Worm (Caenorhabditis elegans) whole organism, midembryonic: ENCODE results near the gene F27E5.7.
A peak's percentile ranks its signal among the peaks of the same experiment; 100 is the strongest.

Experiments used
- T22C8.4 ChIP-seq: fragments of 200-800 bp; sonication (Bioruptor generic); IDR thresholded peaks from 2 replicates; pipeline ENCODE4 v1.3.6; 2022; ENCODE audit warnings: missing genetic modification characterization, missing compliant biosample characterization
- cog-1 ChIP-seq: sonication (generic microtip); optimal IDR thresholded peaks from 2 replicates; lab custom pipeline; 2016; ENCODE audit warnings: missing genetic modification characterization, missing compliant biosample characterization
- flt-1 ChIP-seq: fragments of 200-800 bp; sonication (Bioruptor generic); IDR thresholded peaks from 2 replicates; pipeline ENCODE4 v1.3.6; 2022; ENCODE audit warnings: missing genetic modification characterization, missing compliant biosample characterization
- klf-2 ChIP-seq: fragments of 200-800 bp; sonication (Bioruptor generic); conservative IDR thresholded peaks from 2 replicates; pipeline ENCODE4 v1.3.6; 2022; ENCODE audit warnings: missing genetic modification reagents, missing genetic modification characterization, missing compliant biosample characterization
- med-1 ChIP-seq: sonication (generic microtip); optimal IDR thresholded peaks from 2 replicates; lab custom pipeline; 2017; ENCODE audit warnings: missing genetic modification characterization, mild to moderate bottlenecking, missing compliant biosample characterization, antibody characterized with exemption, missing genetic modification reagents; ENCODE audit not compliant: insufficient read depth
- ref-1 ChIP-seq: fragments of 200-800 bp; sonication (Bioruptor generic); conservative IDR thresholded peaks from 2 replicates; pipeline ENCODE4 v1.3.6; 2022; ENCODE audit warnings: missing genetic modification reagents, missing genetic modification characterization, missing compliant biosample characterization
- tab-1 ChIP-seq: fragments of 200-800 bp; sonication (Bioruptor generic); IDR thresholded peaks from 2 replicates; pipeline ENCODE4 v1.3.6; 2022; ENCODE audit warnings: missing genetic modification characterization, missing compliant biosample characterization
- ztf-23 ChIP-seq: fragments of 200-800 bp; sonication (Bioruptor generic); IDR thresholded peaks from 2 replicates; pipeline ENCODE4 v1.3.6; 2022; ENCODE audit warnings: missing genetic modification reagents, missing genetic modification characterization, missing compliant biosample characterization
- ztf-29 ChIP-seq: fragments of 200-800 bp; sonication (Bioruptor generic); IDR thresholded peaks from 2 replicates; pipeline ENCODE4 v1.3.6; 2022; ENCODE audit warnings: missing genetic modification reagents, missing genetic modification characterization, missing compliant biosample characterization

The F27E5.7 gene

DNA sequence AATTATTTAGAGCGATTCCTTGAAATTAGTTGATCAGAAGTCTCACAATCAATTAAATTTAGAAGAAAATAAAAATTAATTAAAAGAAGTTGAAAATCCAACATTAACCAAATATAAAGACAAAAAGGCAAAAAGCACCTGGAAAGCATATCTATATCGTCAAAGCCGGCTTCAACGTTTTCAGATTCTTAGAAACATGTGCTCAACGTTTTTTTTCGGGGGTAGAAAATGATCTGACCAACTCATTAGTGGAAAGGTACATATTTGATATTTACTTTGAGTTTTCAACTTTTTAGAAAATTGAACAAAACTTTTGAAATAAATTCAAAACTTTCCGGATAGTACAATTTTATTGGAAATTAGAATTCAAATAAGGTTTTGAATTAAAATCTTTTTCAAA, 10.3 kb downstream of the F27E5.7 start:
- TF ChIP-seq ztf-29 (GFP tag; lab: Robert Waterston, UW) (no peak), T22C8.4 (GFP tag; lab: Robert Waterston, UW) (no peak), cog-1 (tag; lab: Kevin White, UChicago) (no peak)

DNA sequence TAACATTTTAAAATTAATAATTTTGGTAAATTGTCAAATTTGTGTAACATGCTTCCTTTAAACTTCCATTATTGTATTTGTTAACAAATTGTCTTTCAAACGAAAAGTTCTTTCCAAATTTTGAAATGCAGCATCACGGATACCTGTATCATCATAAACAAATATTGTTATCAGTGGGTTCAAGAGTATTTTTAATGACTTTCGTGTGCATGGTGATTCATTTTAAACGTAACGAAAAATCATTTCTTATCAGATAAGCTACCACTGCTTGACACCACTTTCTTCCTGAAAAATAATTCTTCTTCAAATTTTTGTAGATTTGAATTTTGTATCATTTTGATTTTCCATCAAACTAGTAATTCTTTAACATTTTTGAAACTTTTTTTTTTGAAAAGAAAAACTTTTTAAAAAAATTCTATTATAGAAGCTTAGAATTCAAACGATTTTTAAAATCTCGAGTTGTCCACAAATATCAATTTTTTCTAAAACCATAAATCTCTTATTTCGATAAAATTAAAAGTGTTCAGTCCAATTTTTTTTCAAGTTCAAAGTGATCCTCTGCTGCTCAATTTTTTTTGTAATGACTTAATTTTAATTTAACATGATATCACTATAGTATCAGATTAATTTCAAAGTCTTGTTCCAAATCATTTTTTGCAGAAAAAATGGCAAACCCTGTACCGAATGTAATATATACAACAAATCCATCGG, 11.9 kb downstream of the F27E5.7 start, which contains the start of gene F27E5.9:
TSS of gene F27E5.9 (plus strand) at position 661 of the 711 bp plus-strand sequence.
- TF ChIP-seq flt-1 (GFP tag; lab: Robert Waterston, UW) (no peak), med-1 (GFP tag; lab: Kevin White, UChicago) (no peak), cog-1 (tag; lab: Kevin White, UChicago) (no peak), ref-1 (GFP tag; lab: Robert Waterston, UW) (no peak), T22C8.4 (GFP tag; lab: Robert Waterston, UW) (no peak)

DNA sequence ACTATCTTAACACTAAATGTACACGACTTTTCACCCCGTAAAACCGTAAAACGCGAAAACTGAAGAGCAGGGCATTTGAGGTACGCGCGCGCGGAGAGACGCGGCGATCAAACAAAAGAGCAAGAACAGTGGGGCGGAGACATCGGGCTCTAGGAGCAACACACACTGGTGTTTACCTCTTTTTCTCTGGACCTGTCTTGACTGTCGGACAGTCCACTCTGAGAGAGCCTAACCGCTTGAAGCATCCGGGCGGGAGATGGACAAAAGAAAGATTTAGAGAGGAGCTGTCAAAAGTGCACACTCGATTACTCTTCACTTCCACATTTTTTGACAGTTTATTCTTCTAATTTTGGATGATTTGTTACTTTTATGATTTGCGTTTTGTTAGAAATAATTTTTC, 14.2 kb downstream of the F27E5.7 start:
- TF ChIP-seq tab-1 (GFP tag; lab: Robert Waterston, UW) = no peak
- TF ChIP-seq med-1 (GFP tag; lab: Kevin White, UChicago) = no peak
- TF ChIP-seq klf-2 (GFP tag; lab: Robert Waterston, UW) = no peak
- TF ChIP-seq cog-1 (tag; lab: Kevin White, UChicago) = no peak
- no peak for TF ChIP-seq flt-1 (GFP tag; lab: Robert Waterston, UW)
- TF ChIP-seq ztf-23 (GFP tag; lab: Robert Waterston, UW) = no peak
- TF ChIP-seq T22C8.4 (GFP tag; lab: Robert Waterston, UW) = no peak
- TF ChIP-seq ref-1 (GFP tag; lab: Robert Waterston, UW) = no peak
- no peak for TF ChIP-seq ztf-29 (GFP tag; lab: Robert Waterston, UW)

DNA sequence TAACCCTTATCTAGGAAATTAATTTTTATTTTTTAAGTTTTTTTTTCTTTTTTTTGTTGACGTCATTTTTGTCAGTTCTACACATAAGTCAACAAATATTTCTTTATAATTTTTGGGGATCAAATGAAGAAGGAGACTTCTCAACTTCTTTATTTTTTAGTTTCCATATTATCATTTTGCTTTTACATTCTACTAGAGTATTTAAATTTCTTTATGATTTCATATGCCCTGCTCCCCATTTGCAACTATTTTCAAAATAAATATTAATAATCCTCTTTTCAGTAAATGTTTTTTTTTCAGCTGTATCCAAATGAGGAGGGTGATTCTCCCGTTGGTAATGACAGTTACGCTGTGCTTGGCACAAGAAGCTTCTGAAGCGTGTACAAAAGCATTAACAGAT, 14.8 kb downstream of the F27E5.7 start, which contains the start of gene phg-1:
TSS of gene phg-1 (plus strand) at position 301 of the 400 bp plus-strand sequence.
- TF ChIP-seq ztf-23 (GFP tag; lab: Robert Waterston, UW) (no peak), med-1 (GFP tag; lab: Kevin White, UChicago) (no peak), klf-2 (GFP tag; lab: Robert Waterston, UW) (no peak), flt-1 (GFP tag; lab: Robert Waterston, UW) (no peak), T22C8.4 (GFP tag; lab: Robert Waterston, UW) (no peak)

DNA sequence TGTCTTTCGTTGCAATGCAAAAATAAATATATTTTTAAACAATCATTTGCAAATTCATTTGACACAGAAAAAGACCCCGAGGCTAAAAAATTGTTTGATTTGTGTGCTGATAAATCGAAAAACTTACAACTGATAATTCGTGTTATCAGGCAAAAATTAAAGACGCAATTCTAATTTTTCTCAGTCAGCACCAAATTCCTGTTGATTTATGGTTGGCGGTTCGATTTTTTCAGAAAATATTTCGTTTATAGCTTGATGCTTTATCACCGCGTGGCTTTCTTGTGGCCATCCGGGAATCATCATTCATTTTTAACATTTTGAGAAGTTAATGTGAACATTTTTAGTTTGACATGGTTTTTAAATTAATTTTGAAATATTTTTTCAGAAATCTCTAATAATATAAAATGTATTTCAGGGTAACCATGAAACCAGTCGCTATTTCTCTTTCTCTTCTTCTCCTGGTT, 16.6 kb downstream of the F27E5.7 start, which contains the start of gene asah-2:
TSS of gene asah-2 (plus strand) at position 414 of the 464 bp plus-strand sequence.
- no peak for TF ChIP-seq ztf-29 (GFP tag; lab: Robert Waterston, UW)
- no peak for TF ChIP-seq ztf-23 (GFP tag; lab: Robert Waterston, UW)

DNA sequence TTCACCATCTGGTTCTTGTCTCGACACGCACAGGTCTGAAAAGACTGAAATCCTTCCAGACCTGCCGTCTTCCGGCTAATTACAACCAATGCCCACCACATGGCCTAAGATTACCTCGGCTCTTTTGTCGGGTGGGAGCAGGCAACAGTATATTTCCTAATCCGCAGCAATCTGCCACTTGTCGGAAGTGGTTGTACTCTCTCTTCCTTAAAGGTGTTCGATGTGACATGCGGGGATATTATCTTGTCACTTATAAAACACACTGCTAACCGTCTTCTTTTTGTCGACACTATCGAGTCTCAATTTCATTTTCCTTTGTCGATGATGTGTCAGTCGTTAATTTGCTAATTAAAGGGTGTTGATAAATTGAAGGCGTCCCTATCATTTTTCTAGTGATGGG, 21.5 kb downstream of the F27E5.7 start, which contains the start of gene F27E5.3:
TSS of gene F27E5.3 (minus strand) at position 101 of the 400 bp plus-strand sequence.
- no peak for TF ChIP-seq ztf-29 (GFP tag; lab: Robert Waterston, UW)
- no peak for TF ChIP-seq med-1 (GFP tag; lab: Kevin White, UChicago)
- TF ChIP-seq klf-2 (GFP tag; lab: Robert Waterston, UW) = no peak
- no peak for TF ChIP-seq cog-1 (tag; lab: Kevin White, UChicago)
- no peak for TF ChIP-seq ztf-23 (GFP tag; lab: Robert Waterston, UW)
- no peak for TF ChIP-seq flt-1 (GFP tag; lab: Robert Waterston, UW)
- no peak for TF ChIP-seq tab-1 (GFP tag; lab: Robert Waterston, UW)
- no peak for TF ChIP-seq T22C8.4 (GFP tag; lab: Robert Waterston, UW)
- TF ChIP-seq ref-1 (GFP tag; lab: Robert Waterston, UW) = no peak

DNA sequence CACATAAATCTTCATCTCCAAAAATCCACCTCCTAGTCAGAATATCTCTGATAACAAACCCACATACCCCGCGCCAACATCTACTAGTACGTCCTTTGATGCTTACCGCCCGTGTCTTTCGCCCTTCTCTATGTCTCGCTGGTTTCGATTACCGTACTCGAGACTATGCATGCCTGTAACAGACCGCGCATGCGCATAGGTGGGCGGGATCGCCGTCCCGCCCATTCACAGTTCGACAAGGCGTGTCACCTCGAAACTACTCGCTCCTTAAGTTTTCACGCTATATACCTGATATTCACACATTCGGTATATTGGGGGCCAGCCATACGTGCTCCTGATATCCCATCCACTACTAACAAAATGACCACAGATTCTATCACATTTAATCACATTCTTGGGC, 23.9 kb downstream of the F27E5.7 start, which contains the start of gene pax-3:
TSS of gene pax-3 (plus strand) at position 83 of the 400 bp plus-strand sequence.
- no peak for TF ChIP-seq ztf-29 (GFP tag; lab: Robert Waterston, UW)

DNA sequence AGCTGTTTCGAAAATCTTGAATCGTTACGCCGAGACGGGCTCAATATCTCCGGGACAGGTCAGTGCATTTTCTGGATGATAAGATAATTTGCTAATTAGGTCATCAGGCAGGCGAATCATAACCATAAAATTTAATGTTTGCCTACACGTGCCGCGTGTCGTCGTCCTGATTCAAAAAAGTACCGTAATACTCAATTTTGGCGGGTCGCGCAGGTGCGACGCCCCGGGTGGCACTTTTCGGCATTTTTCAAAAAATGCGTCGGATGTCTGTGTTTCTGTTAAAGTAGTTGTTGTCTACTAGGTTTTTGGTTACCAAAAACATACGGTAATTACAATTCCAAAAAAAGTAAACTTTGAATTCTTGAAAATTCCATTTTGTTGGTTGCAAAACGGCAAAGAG, 24.9 kb downstream of the F27E5.7 start:
- TF ChIP-seq ztf-23 (GFP tag; lab: Robert Waterston, UW) (no peak), flt-1 (GFP tag; lab: Robert Waterston, UW) (no peak), cog-1 (tag; lab: Kevin White, UChicago) (no peak), ref-1 (GFP tag; lab: Robert Waterston, UW) (no peak), klf-2 (GFP tag; lab: Robert Waterston, UW) (no peak)

DNA sequence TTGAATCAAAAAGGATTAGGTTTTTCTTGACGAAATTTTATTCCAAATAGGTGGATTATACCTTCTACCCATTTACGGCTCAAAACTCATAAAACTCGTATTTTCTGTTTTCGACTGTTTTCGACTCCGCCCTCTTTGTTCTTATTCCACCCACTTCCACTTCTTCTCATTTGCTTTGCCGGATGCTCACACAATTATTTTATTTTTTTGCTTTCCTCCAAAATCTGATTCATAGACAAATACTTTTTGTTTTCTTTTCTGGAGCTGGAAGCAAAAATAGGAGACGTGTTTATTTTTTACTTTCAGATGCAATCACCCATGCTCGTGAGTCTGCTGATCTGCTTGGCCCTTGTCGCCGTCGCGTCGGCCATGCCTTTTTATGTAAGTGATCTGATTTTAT, 32.5 kb downstream of the F27E5.7 start, which contains the start of gene nlp-63:
TSS of gene nlp-63 (plus strand) at position 301 of the 400 bp plus-strand sequence.
- no peak for TF ChIP-seq T22C8.4 (GFP tag; lab: Robert Waterston, UW)
- no peak for TF ChIP-seq tab-1 (GFP tag; lab: Robert Waterston, UW)
- no peak for TF ChIP-seq klf-2 (GFP tag; lab: Robert Waterston, UW)
- TF ChIP-seq ztf-29 (GFP tag; lab: Robert Waterston, UW) = no peak
- no peak for TF ChIP-seq cog-1 (tag; lab: Kevin White, UChicago)
- TF ChIP-seq med-1 (GFP tag; lab: Kevin White, UChicago) = no peak
- TF ChIP-seq ref-1 (GFP tag; lab: Robert Waterston, UW) = no peak
- TF ChIP-seq flt-1 (GFP tag; lab: Robert Waterston, UW) = no peak
- TF ChIP-seq ztf-23 (GFP tag; lab: Robert Waterston, UW) = no peak

DNA sequence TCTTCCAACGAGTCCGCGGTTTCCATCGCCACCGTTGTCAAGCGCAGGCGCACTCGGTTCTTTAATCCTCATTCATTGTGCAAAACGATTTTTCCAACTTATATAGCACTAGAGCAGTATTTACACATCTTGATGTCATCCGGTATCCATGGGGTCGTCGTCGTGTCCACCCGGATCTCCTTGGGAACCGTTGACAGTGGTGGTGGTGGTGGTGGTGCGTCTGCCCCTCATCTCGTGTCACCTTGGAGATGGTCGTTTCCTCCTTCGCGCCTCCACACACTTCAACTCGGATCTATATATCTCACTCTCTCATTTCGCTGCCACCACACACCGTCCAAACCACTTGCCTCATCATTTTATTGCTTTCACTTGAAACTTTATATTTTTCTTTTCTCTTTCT, 40.2 kb downstream of the F27E5.7 start:
- TF ChIP-seq klf-2 (GFP tag; lab: Robert Waterston, UW) (no peak), cog-1 (tag; lab: Kevin White, UChicago) (no peak), flt-1 (GFP tag; lab: Robert Waterston, UW) (peak; percentile 51; the same call in 1 of the 2 replicates)
